Worm (Caenorhabditis elegans) whole organism, L4 larva: ENCODE data around the gene pqn-29.

Experiments used
- D1046.2 ChIP-seq: fragments of 200-800 bp; sonication (Bioruptor generic); IDR thresholded peaks from 2 replicates; pipeline ENCODE4 v1.3.6; 2022; ENCODE audit warnings: missing genetic modification characterization, missing compliant biosample characterization
- F26F4.8 ChIP-seq: fragments of 200-800 bp; sonication (Bioruptor generic); conservative IDR thresholded peaks from 2 replicates; pipeline ENCODE4 v1.3.6; 2022; ENCODE audit warnings: missing genetic modification characterization, missing compliant biosample characterization
- F37D6.2 ChIP-seq: sonication (generic microtip); optimal IDR thresholded peaks from 2 replicates; lab custom pipeline; 2016; ENCODE audit warnings: mild to moderate bottlenecking, missing genetic modification characterization, missing compliant biosample characterization
- F44E2.7 ChIP-seq: fragments of 200-800 bp; sonication (Bioruptor generic); IDR thresholded peaks from 2 replicates; pipeline ENCODE4 v2.1.2; 2022; ENCODE audit warnings: missing genetic modification characterization, missing compliant biosample characterization
- Y5F2A.4 ChIP-seq: fragments of 200-800 bp; sonication (Bioruptor generic); optimal IDR thresholded peaks from 2 replicates; lab custom pipeline; 2018; ENCODE audit warnings: mild to moderate bottlenecking, missing genetic modification characterization, missing compliant biosample characterization
- Y75B8A.6 ChIP-seq: fragments of 200-800 bp; sonication (Bioruptor generic); IDR thresholded peaks from 2 replicates; pipeline ENCODE4 v1.3.6; 2022; ENCODE audit warnings: missing genetic modification reagents, missing genetic modification characterization, missing compliant biosample characterization
- ZK337.2 ChIP-seq: fragments of 200-800 bp; sonication (Bioruptor generic); IDR thresholded peaks from 2 replicates; pipeline ENCODE4 v1.3.6; 2022; ENCODE audit warnings: missing genetic modification reagents, missing genetic modification characterization, missing compliant biosample characterization
- aly-2 ChIP-seq: sonication (generic microtip); optimal IDR thresholded peaks from 2 replicates; lab custom pipeline; 2018; ENCODE audit warnings: missing biosample characterization, missing genetic modification characterization
- arid-1 ChIP-seq: fragments of 200-800 bp; sonication (Bioruptor generic); conservative IDR thresholded peaks from 2 replicates; pipeline ENCODE4 v1.3.6; 2022; ENCODE audit warnings: missing genetic modification reagents, missing genetic modification characterization, missing compliant biosample characterization
- ceh-82 ChIP-seq: sonication (generic microtip); optimal IDR thresholded peaks from 2 replicates; lab custom pipeline; 2017; ENCODE audit warnings: missing biosample characterization, missing genetic modification characterization
- daf-19 ChIP-seq: fragments of 200-800 bp; sonication (Bioruptor generic); conservative IDR thresholded peaks from 2 replicates; pipeline ENCODE4 v1.3.6; 2022; ENCODE audit warnings: missing genetic modification characterization, missing compliant biosample characterization
- dmd-6 ChIP-seq: fragments of 200-800 bp; sonication (Bioruptor generic); IDR thresholded peaks from 2 replicates; pipeline ENCODE4 v1.3.6; 2022; ENCODE audit warnings: missing genetic modification reagents, missing genetic modification characterization, missing compliant biosample characterization
- dmd-8 ChIP-seq: fragments of 200-800 bp; sonication (Bioruptor generic); IDR thresholded peaks from 2 replicates; pipeline ENCODE4 v1.3.6; 2022; ENCODE audit warnings: missing genetic modification characterization, missing compliant biosample characterization
- dmd-9 ChIP-seq: fragments of 200-800 bp; sonication (Bioruptor generic); IDR thresholded peaks from 2 replicates; pipeline ENCODE4 v1.3.6; 2022; ENCODE audit warnings: missing genetic modification reagents, missing genetic modification characterization, missing compliant biosample characterization
- dpl-1 ChIP-seq: fragments of 150-350 bp; optimal IDR thresholded peaks from 2 replicates; lab custom pipeline; 2014; ENCODE audit warnings: missing biosample characterization, missing genetic modification reagents, missing genetic modification characterization
- duxl-1 ChIP-seq: sonication (generic microtip); optimal IDR thresholded peaks from 2 replicates; lab custom pipeline; 2016; ENCODE audit warnings: mild to moderate bottlenecking, missing genetic modification characterization, moderate library complexity, missing compliant biosample characterization; ENCODE audit not compliant: poor library complexity
- dve-1 ChIP-seq: sonication (generic microtip); optimal IDR thresholded peaks from 2 replicates; lab custom pipeline; 2017; ENCODE audit warnings: antibody characterized with exemption, mild to moderate bottlenecking, missing genetic modification characterization, missing compliant biosample characterization; ENCODE audit not compliant: insufficient read depth
- egl-43 ChIP-seq: fragments of 200-800 bp; sonication (Bioruptor generic); IDR thresholded peaks from 2 replicates; pipeline ENCODE4 v1.3.6; 2022; ENCODE audit warnings: missing genetic modification reagents, missing genetic modification characterization, missing compliant biosample characterization
- fos-1 ChIP-seq: fragments of 150-350 bp; optimal IDR thresholded peaks from 2 replicates; lab custom pipeline; 2014; ENCODE audit warnings: missing biosample characterization, missing genetic modification characterization
- gei-8 ChIP-seq: fragments of 200-800 bp; sonication (Bioruptor generic); optimal IDR thresholded peaks from 2 replicates; lab custom pipeline; 2018; ENCODE audit warnings: mild to moderate bottlenecking, missing genetic modification characterization, missing compliant biosample characterization
- hlh-11 ChIP-seq: fragments of 200-800 bp; sonication (Bioruptor generic); optimal IDR thresholded peaks from 2 replicates; lab custom pipeline; 2018; ENCODE audit warnings: mild to moderate bottlenecking, missing genetic modification characterization, missing compliant biosample characterization
- hlh-30 ChIP-seq: sonication (generic microtip); optimal IDR thresholded peaks from 2 replicates; lab custom pipeline; 2017; ENCODE audit warnings: antibody characterized with exemption, mild to moderate bottlenecking, missing genetic modification characterization, missing compliant biosample characterization; ENCODE audit not compliant: insufficient read depth
- hmg-1.1 ChIP-seq: fragments of 200-800 bp; sonication (Bioruptor generic); IDR thresholded peaks from 2 replicates; pipeline ENCODE4 v1.3.6; 2022; ENCODE audit warnings: missing genetic modification reagents, missing genetic modification characterization, missing compliant biosample characterization
- lim-7 ChIP-seq: fragments of 200-800 bp; sonication (Bioruptor generic); IDR thresholded peaks from 2 replicates; pipeline ENCODE4 v1.3.6; 2022; ENCODE audit warnings: missing genetic modification characterization, missing compliant biosample characterization
- lin-1 ChIP-seq: fragments of 200-800 bp; sonication (Bioruptor generic); IDR thresholded peaks from 2 replicates; pipeline ENCODE4 v1.3.6; 2022; ENCODE audit warnings: missing genetic modification reagents, missing genetic modification characterization, missing compliant biosample characterization
- lin-13 ChIP-seq: fragments of 150-350 bp; optimal IDR thresholded peaks from 2 replicates; lab custom pipeline; 2014; ENCODE audit warnings: missing biosample characterization, missing genetic modification reagents, missing genetic modification characterization
- lin-15B ChIP-seq: fragments of 150-350 bp; sonication (generic microtip); optimal IDR thresholded peaks from 3 replicates; lab custom pipeline; 2014; ENCODE audit warnings: missing biosample characterization, missing genetic modification characterization
- lin-39 ChIP-seq: fragments of 150-350 bp; optimal IDR thresholded peaks from 2 replicates; lab custom pipeline; 2014; ENCODE audit warnings: missing biosample characterization, missing genetic modification reagents, missing genetic modification characterization
- lsy-2 ChIP-seq, 2 experiments: fragments of 150-350 bp in 1 of 2; sonication (generic microtip) in 1 of 2; optimal IDR thresholded peaks; 2 replicates each; lab custom pipeline; 2014 to 2017; ENCODE audit warnings: missing biosample characterization in 2 of 2, missing genetic modification characterization in 2 of 2
- mdt-29 ChIP-seq: fragments of 200-800 bp; sonication (Bioruptor generic); IDR thresholded peaks from 2 replicates; pipeline ENCODE4 v1.3.6; 2022; ENCODE audit warnings: missing genetic modification reagents, missing genetic modification characterization, missing compliant biosample characterization
- nhr-11 ChIP-seq: fragments of 150-350 bp; optimal IDR thresholded peaks from 2 replicates; lab custom pipeline; 2014; ENCODE audit warnings: missing biosample characterization, missing genetic modification characterization
- nhr-237 ChIP-seq: sonication (generic microtip); optimal IDR thresholded peaks from 2 replicates; lab custom pipeline; 2017; ENCODE audit warnings: missing biosample characterization, missing genetic modification characterization
- nhr-42 ChIP-seq: fragments of 200-800 bp; sonication (Bioruptor generic); IDR thresholded peaks from 2 replicates; pipeline ENCODE4 v1.3.6; 2022; ENCODE audit warnings: missing genetic modification characterization, missing compliant biosample characterization
- nhr-6 ChIP-seq: fragments of 150-350 bp; optimal IDR thresholded peaks from 2 replicates; lab custom pipeline; 2014; ENCODE audit warnings: missing biosample characterization, missing genetic modification characterization
- pha-4 ChIP-seq, 2 experiments: fragments of 150-350 bp in 1 of 2; fragments of 200-800 bp in 1 of 2; sonication (Bioruptor generic) in 1 of 2; IDR thresholded peaks in 1 of 2; optimal IDR thresholded peaks in 1 of 2; 2 replicates each; pipeline versions ENCODE4 v1.3.6 to Lab custom; 2014 to 2022; ENCODE audit warnings: missing genetic modification characterization in 2 of 2, missing genetic modification reagents in 2 of 2, missing biosample characterization in 1 of 2, missing compliant biosample characterization in 1 of 2
- php-3 ChIP-seq: fragments of 200-800 bp; sonication (Bioruptor generic); IDR thresholded peaks from 2 replicates; pipeline ENCODE4 v1.3.6; 2022; ENCODE audit warnings: missing genetic modification reagents, missing genetic modification characterization, missing compliant biosample characterization
- pqm-1 ChIP-seq: sonication (generic microtip); optimal IDR thresholded peaks from 2 replicates; lab custom pipeline; 2017; ENCODE audit warnings: missing biosample characterization, missing genetic modification characterization
- rbr-2 ChIP-seq: sonication (generic microtip); optimal IDR thresholded peaks from 2 replicates; lab custom pipeline; 2016; ENCODE audit warnings: missing genotype, missing genetic modification characterization, missing compliant biosample characterization
- sdz-12 ChIP-seq: fragments of 200-800 bp; sonication (Bioruptor generic); optimal IDR thresholded peaks from 2 replicates; lab custom pipeline; 2018; ENCODE audit warnings: mild to moderate bottlenecking, missing genetic modification characterization, missing compliant biosample characterization
- snpc-1.2 ChIP-seq: fragments of 200-800 bp; sonication (Bioruptor generic); IDR thresholded peaks from 2 replicates; pipeline ENCODE4 v1.3.6; 2022; ENCODE audit warnings: missing genetic modification reagents, missing genetic modification characterization, missing compliant biosample characterization
- snpc-4 ChIP-seq: fragments of 150-350 bp; optimal IDR thresholded peaks from 2 replicates; lab custom pipeline; 2014; ENCODE audit warnings: missing biosample characterization, missing genetic modification characterization
- spr-1 ChIP-seq: sonication (generic microtip); optimal IDR thresholded peaks from 2 replicates; lab custom pipeline; 2016; ENCODE audit warnings: mild to moderate bottlenecking, missing genetic modification characterization, missing compliant biosample characterization
- tra-1 ChIP-seq: fragments of 200-800 bp; sonication (Bioruptor generic); IDR thresholded peaks from 2 replicates; pipeline ENCODE4 v1.3.6; 2022; ENCODE audit warnings: missing genetic modification reagents, missing genetic modification characterization, missing compliant biosample characterization
- unc-130 ChIP-seq: sonication (generic microtip); optimal IDR thresholded peaks from 2 replicates; lab custom pipeline; 2016; ENCODE audit warnings: missing genetic modification reagents, missing genetic modification characterization, missing compliant biosample characterization
- unc-39 ChIP-seq: sonication (generic microtip); optimal IDR thresholded peaks from 2 replicates; lab custom pipeline; 2017; ENCODE audit warnings: missing biosample characterization, missing genetic modification characterization
- unc-62 ChIP-seq, 3 experiments: fragments of 150-350 bp in 1 of 3; sonication (generic microtip); optimal IDR thresholded peaks in 2 of 3; peaks in 1 of 3; 1 replicate in 1 of 3; 2 replicates in 2 of 3; lab custom pipeline; 2014 to 2017; ENCODE audit warnings: missing biosample characterization in 3 of 3, missing genetic modification characterization in 3 of 3, missing genetic modification reagents in 3 of 3, missing genotype in 1 of 3
- zfp-3 ChIP-seq: fragments of 200-800 bp; sonication (Bioruptor generic); conservative IDR thresholded peaks from 2 replicates; pipeline ENCODE4 v1.3.6; 2022; ENCODE audit warnings: missing genetic modification reagents, missing genetic modification characterization, missing compliant biosample characterization

Gene pqn-29

ce11 chrIII:4693281-4693680, 47.1 kb upstream of the pqn-29 start, which contains the start of gene nifk-1 (continued):
- no peak for TF ChIP-seq fos-1
- TF ChIP-seq lin-1: 0 out of 2 replicates have a peak, but pooled peaks have one; percentile 23
- TF ChIP-seq ZK337.2: no peak
- no peak for TF ChIP-seq zfp-3 (GFP tag; lab: Robert Waterston, UW)
- TF ChIP-seq unc-130 (GFP tag; lab: Kevin White, UChicago): no peak
- no peak for TF ChIP-seq pqm-1
- no peak for TF ChIP-seq tra-1 (GFP tag; lab: Robert Waterston, UW)
- TF ChIP-seq dmd-6 (GFP tag; lab: Robert Waterston, UW): peak; percentile 76
- TF ChIP-seq dve-1 (tag; lab: Kevin White, UChicago): peak; percentile 90
- no peak for TF ChIP-seq arid-1
- no peak for TF ChIP-seq lin-15B
- no peak for TF ChIP-seq unc-62 (GFP tag; optimal IDR thresholded peaks at IDR 0.05 in 1 of 2; lab: Kevin White, UChicago)
- no peak for TF ChIP-seq unc-62 (tag; optimal IDR thresholded peaks at IDR 0.05; lab: Kevin White, UChicago)
- peak; percentile 63 for TF ChIP-seq hlh-30 (tag; lab: Kevin White, UChicago)
- TF ChIP-seq dmd-8 (GFP tag; lab: Robert Waterston, UW): no peak
- TF ChIP-seq D1046.2 (GFP tag; lab: Robert Waterston, UW): no peak
- no peak for TF ChIP-seq unc-39 (tag; lab: Kevin White, UChicago)
- no peak for TF ChIP-seq daf-19 (GFP tag; lab: Robert Waterston, UW)

- peak; percentile 80 for TF ChIP-seq hmg-1.1
- TF ChIP-seq Y75B8A.6 (GFP tag; lab: Robert Waterston, UW): no peak; the same call in 1 of the 2 replicates
- TF ChIP-seq F44E2.7: peak; percentile 78; the same call in 1 of the 2 replicates
- peak; percentile 87 for TF ChIP-seq sdz-12
- TF ChIP-seq lim-7 (GFP tag; lab: Robert Waterston, UW): peak; percentile 96
- TF ChIP-seq lin-13 (GFP tag; lab: Kevin White, UChicago): peak; percentile 62
- TF ChIP-seq snpc-4 (tag; lab: Kevin White, UChicago): no peak
- TF ChIP-seq egl-43: peak; percentile 94
- peak; percentile 60 for TF ChIP-seq dpl-1 (GFP tag; lab: Kevin White, UChicago)
- no peak for TF ChIP-seq unc-62 (GFP tag; optimal IDR thresholded peaks at IDR 0.05 in 1 of 2; lab: Kevin White, UChicago)
- TF ChIP-seq unc-62 (tag; optimal IDR thresholded peaks at IDR 0.05; lab: Kevin White, UChicago): no peak
- peak; percentile 76 for TF ChIP-seq dve-1 (tag; lab: Kevin White, UChicago)
- peak; percentile 86 for TF ChIP-seq lin-1
- TF ChIP-seq duxl-1: peak; percentile 85
- TF ChIP-seq F26F4.8 (GFP tag; lab: Robert Waterston, UW): peak; percentile 96
- TF ChIP-seq spr-1 (tag; lab: Kevin White, UChicago): peak; percentile 81
- TF ChIP-seq dmd-9 (GFP tag; lab: Robert Waterston, UW): peak; percentile 84
- peak; percentile 40 for TF ChIP-seq aly-2 (tag; lab: Kevin White, UChicago)
- TF ChIP-seq lin-15B: no peak
- TF ChIP-seq mdt-29 (GFP tag; lab: Robert Waterston, UW): peak; percentile 84; the same call in 1 of the 2 replicates
- TF ChIP-seq pha-4 (GFP tag; IDR thresholded peaks at IDR 0.05; lab: Robert Waterston, UW): peak; percentile 89
- TF ChIP-seq pha-4 (tag; optimal IDR thresholded peaks at IDR 0.05; lab: Kevin White, UChicago): peak; percentile 53
- peak; percentile 30 for TF ChIP-seq F37D6.2
- no peak for TF ChIP-seq fos-1
- peak; percentile 84 for TF ChIP-seq unc-130 (GFP tag; lab: Kevin White, UChicago)
- TF ChIP-seq ceh-82 (tag; lab: Kevin White, UChicago): no peak
- peak; percentile 1 to 80 for TF ChIP-seq lsy-2 (tag; optimal IDR thresholded peaks at IDR 0.05; lab: Kevin White, UChicago)
- peak; percentile 55 for TF ChIP-seq php-3 (GFP tag; lab: Robert Waterston, UW)
- TF ChIP-seq hlh-11 (tag; lab: Kevin White, UChicago): peak; percentile 76
- no peak for TF ChIP-seq lin-39
- TF ChIP-seq nhr-237: no peak
- peak; percentile 81 for TF ChIP-seq nhr-42 (GFP tag; lab: Robert Waterston, UW)
- TF ChIP-seq nhr-11 (tag; lab: Kevin White, UChicago): peak; percentile 53
- TF ChIP-seq unc-39 (tag; lab: Kevin White, UChicago): no peak
- TF ChIP-seq Y5F2A.4 (GFP tag; lab: Kevin White, UChicago): peak; percentile 75
- peak; percentile 89 for TF ChIP-seq daf-19 (GFP tag; lab: Robert Waterston, UW)
- peak; percentile 66 for TF ChIP-seq rbr-2 (tag; lab: Kevin White, UChicago)
- peak; percentile 93 for TF ChIP-seq dmd-8 (GFP tag; lab: Robert Waterston, UW)
- TF ChIP-seq snpc-1.2 (GFP tag; lab: Robert Waterston, UW): peak; percentile 81
- TF ChIP-seq nhr-6 (tag; lab: Kevin White, UChicago): peak; percentile 51
- TF ChIP-seq gei-8 (GFP tag; lab: Kevin White, UChicago): peak; percentile 84
These were observed 43.4 kb upstream of the pqn-29 start for ce11 chrIII:4689595-4689994.
